Worm (Caenorhabditis elegans): ENCODE measurements around the gene fut-6.
A peak's percentile ranks its signal among the peaks of the same experiment; 100 is the strongest.

The fut-6 gene

DNA sequence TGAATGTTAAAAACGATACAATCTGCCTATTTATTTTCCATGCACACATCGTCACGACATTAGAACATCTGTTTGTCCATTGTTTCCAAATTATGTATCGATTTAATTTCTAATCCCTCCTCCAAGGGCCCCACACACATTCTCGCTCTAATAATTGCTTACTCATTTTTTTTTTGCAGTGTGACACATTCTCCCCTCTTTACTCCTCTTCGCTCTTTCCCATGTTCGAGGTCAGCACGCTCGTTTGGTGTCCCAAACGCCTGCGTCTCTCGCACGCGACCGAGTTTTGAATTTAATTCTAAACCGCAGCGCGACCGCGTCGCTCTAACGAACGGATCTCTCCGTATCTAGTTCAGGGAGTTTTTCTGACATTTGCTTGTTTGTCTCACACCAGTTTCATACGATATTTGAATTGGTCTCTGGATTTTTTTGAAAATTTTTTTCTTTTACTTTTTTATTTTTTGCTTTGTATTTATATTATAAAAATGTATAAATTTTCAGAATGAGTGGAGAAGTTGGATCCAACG lies 16.9 kb upstream of the fut-6 start, which contains the start of the genes clec-140 and hmg-11 (continued):
- TF ChIP-seq efl-3 (GFP tag; optimal IDR thresholded peaks at IDR 0.05) (no peak), unc-86 (tag; optimal IDR thresholded peaks at IDR 0.05) (no peak), hlh-17 (GFP tag; optimal IDR thresholded peaks at IDR 0.05; ENCODE audit: borderline replicate concordance) (no peak), jun-1 (tag; optimal IDR thresholded peaks at IDR 0.05) (peak; percentile 13), mab-9 (GFP tag; IDR thresholded peaks at IDR 0.05) (no peak), nhr-19 (GFP tag; conservative IDR thresholded peaks at IDR 0.05) (no peak), swsn-7 (tag; optimal IDR thresholded peaks at IDR 0.05) (no peak), egl-13 (tag; optimal IDR thresholded peaks at IDR 0.05) (no peak), zag-1 (tag; optimal IDR thresholded peaks at IDR 0.05) (no peak), dpl-1 (GFP tag; optimal IDR thresholded peaks at IDR 0.05) (peak; percentile 17 to 60 (median 17)), lsy-2 (tag; optimal IDR thresholded peaks at IDR 0.05) (peak; percentile 48 to 76), C04F5.9 (tag; optimal IDR thresholded peaks at IDR 0.05) (no peak), ets-5 (GFP tag; IDR thresholded peaks at IDR 0.05) (no peak), snpc-4 (tag; optimal IDR thresholded peaks at IDR 0.05) (peak; percentile 12), Y116A8C.19 (tag; optimal IDR thresholded peaks at IDR 0.05; ENCODE audit: borderline replicate concordance) (no peak), ztf-4 (tag; optimal IDR thresholded peaks at IDR 0.05) (no peak), mep-1 (tag; optimal IDR thresholded peaks at IDR 0.05) (peak; percentile 61), lin-13 (GFP tag; optimal IDR thresholded peaks at IDR 0.05) (peak; percentile 37), lin-14 (GFP tag; optimal IDR thresholded peaks at IDR 0.05) (peak; percentile 96)

- no peak for TF ChIP-seq blmp-1 (tag; optimal IDR thresholded peaks at IDR 0.05)
- no peak for TF ChIP-seq mef-2 (tag; optimal IDR thresholded peaks at IDR 0.05)
- no peak for TF ChIP-seq tbx-2 (tag; optimal IDR thresholded peaks at IDR 0.05)
- no peak for TF ChIP-seq elt-2 (tag; optimal IDR thresholded peaks at IDR 0.05)
- no peak for TF ChIP-seq jun-1 (tag; optimal IDR thresholded peaks at IDR 0.05)
- no peak for TF ChIP-seq mdl-1 (tag; optimal IDR thresholded peaks at IDR 0.05)
- no peak for TF ChIP-seq egl-27 (tag; optimal IDR thresholded peaks at IDR 0.05)
- no peak for TF ChIP-seq ets-5 (GFP tag; IDR thresholded peaks at IDR 0.05)
- no peak for TF ChIP-seq unc-98 (GFP tag; IDR thresholded peaks at IDR 0.05)
- TF ChIP-seq nhr-84 (tag; optimal IDR thresholded peaks at IDR 0.05), result no peak
- no peak for TF ChIP-seq ztf-4 (tag; optimal IDR thresholded peaks at IDR 0.05)
- no peak for TF ChIP-seq irx-1 (tag; optimal IDR thresholded peaks at IDR 0.05)
- no peak for TF ChIP-seq nhr-19 (GFP tag; conservative IDR thresholded peaks at IDR 0.05)
- no peak for TF ChIP-seq fkh-4 (tag; optimal IDR thresholded peaks at IDR 0.05; ENCODE audit: borderline replicate concordance)
- TF ChIP-seq alr-1 (tag; optimal IDR thresholded peaks at IDR 0.05; ENCODE audit: borderline replicate concordance), result no peak
- TF ChIP-seq aha-1 (tag; optimal IDR thresholded peaks at IDR 0.05), result no peak
Measured at ce11 chrII:4671692-4672091, 16.0 kb upstream of the fut-6 start, which contains the start of gene T05A7.6. T05A7.6 (minus strand) TSS chrII:4671792.

ce11 chrII:4667572-4667971 lies 11.8 kb upstream of the fut-6 start, which contains the start of gene fut-5:
fut-5 (minus strand) TSS chrII:4667672.
- TF ChIP-seq ets-5 (GFP tag; IDR thresholded peaks at IDR 0.05) (no peak), dpl-1 (GFP tag; optimal IDR thresholded peaks at IDR 0.05) (no peak), efl-1 (optimal IDR thresholded peaks at IDR 0.05) (no peak), efl-1 (GFP tag; optimal IDR thresholded peaks at IDR 0.05 in 1 of 2) (no peak), dsc-1 (tag; optimal IDR thresholded peaks at IDR 0.05) (no peak), nhr-47 (tag; optimal IDR thresholded peaks at IDR 0.05) (no peak), mab-9 (GFP tag; IDR thresholded peaks at IDR 0.05) (no peak), nhr-76 (tag; optimal IDR thresholded peaks at IDR 0.05) (no peak), nhr-77 (tag; optimal IDR thresholded peaks at IDR 0.05) (no peak), zag-1 (tag; optimal IDR thresholded peaks at IDR 0.05) (no peak), hlh-17 (GFP tag; optimal IDR thresholded peaks at IDR 0.05; ENCODE audit: borderline replicate concordance) (no peak), lin-35 (GFP tag; optimal IDR thresholded peaks at IDR 0.05) (no peak), lir-3 (tag; optimal IDR thresholded peaks at IDR 0.05; ENCODE audit: poor library complexity) (no peak), ces-1 (GFP tag; optimal IDR thresholded peaks at IDR 0.05) (no peak), fkh-8 (tag; optimal IDR thresholded peaks at IDR 0.05) (no peak), C34B4.2 (tag; optimal IDR thresholded peaks at IDR 0.05) (no peak), fos-1 (tag; optimal IDR thresholded peaks at IDR 0.05) (no peak), pag-3 (tag; optimal IDR thresholded peaks at IDR 0.05; ENCODE audit: borderline replicate concordance, insufficient read depth) (no peak), lin-14 (GFP tag; optimal IDR thresholded peaks at IDR 0.05) (no peak), nhr-12 (tag; optimal IDR thresholded peaks at IDR 0.05) (no peak), irx-1 (tag; optimal IDR thresholded peaks at IDR 0.05) (no peak)
